Worm (Caenorhabditis elegans): ENCODE data around the gene samp-1.

DNA sequence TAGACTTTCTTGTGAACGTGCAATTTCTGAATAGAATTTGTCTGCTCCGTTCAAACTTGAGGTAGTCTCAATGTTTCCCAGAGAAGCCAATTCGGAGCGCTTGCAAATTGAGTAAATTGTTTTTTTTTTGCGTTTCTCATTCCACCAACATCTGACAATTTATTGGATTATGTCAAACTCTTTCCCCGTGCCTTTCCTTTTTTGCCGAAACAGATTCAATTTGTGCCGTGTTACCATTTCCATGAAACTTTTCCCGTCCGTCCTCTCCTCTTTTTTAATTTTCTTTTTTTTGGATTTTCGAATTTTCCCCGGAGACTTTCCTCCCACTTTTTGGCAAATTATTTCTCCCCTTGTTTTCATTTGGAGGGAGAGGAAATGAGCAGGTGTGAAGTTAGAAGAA is 50.8 kb downstream of the samp-1 start:
- TF ChIP-seq tab-1 (GFP tag; IDR thresholded peaks at IDR 0.05) (no peak), flt-1 (GFP tag; IDR thresholded peaks at IDR 0.05) (no peak), ztf-23 (GFP tag; IDR thresholded peaks at IDR 0.05) (no peak), T22C8.4 (GFP tag; IDR thresholded peaks at IDR 0.05) (no peak), klf-2 (GFP tag; conservative IDR thresholded peaks at IDR 0.05) (no peak), med-1 (GFP tag; optimal IDR thresholded peaks at IDR 0.05; ENCODE audit: insufficient read depth) (no peak)

All from whole organism, midembryonic.